Fruit fly (Drosophila melanogaster) whole organism, embryonic: ENCODE measurements around the gene CheB38c.
A peak's percentile ranks its signal among the peaks of the same experiment; 100 is the strongest.

Experiments used
- B-H1 ChIP-seq: fragments of 200-800 bp; sonication (Bioruptor generic); IDR thresholded peaks from 3 replicates; pipeline ENCODE4 v1.3.6; 2022; ENCODE audit warnings: missing biosample characterization, missing genetic modification characterization
- BtbVII ChIP-seq: fragments of 200-800 bp; sonication (Bioruptor generic); optimal IDR thresholded peaks from 3 replicates; lab custom pipeline; 2017; ENCODE audit warnings: missing biosample characterization, mild to moderate bottlenecking, missing genetic modification characterization
- CG10267 ChIP-seq: fragments of 200-800 bp; sonication (Bioruptor generic); optimal IDR thresholded peaks from 2 replicates; lab custom pipeline; 2018; ENCODE audit warnings: missing biosample characterization, mild to moderate bottlenecking, missing genetic modification characterization, moderate library complexity
- CG10321 ChIP-seq: fragments of 200-800 bp; sonication (Bioruptor generic); IDR thresholded peaks from 2 replicates; pipeline ENCODE4 v1.3.6; 2022; ENCODE audit warnings: missing biosample characterization, missing genetic modification characterization
- CG12942 ChIP-seq: fragments of 200-800 bp; sonication (Bioruptor generic); optimal IDR thresholded peaks from 3 replicates; lab custom pipeline; 2016; ENCODE audit warnings: missing biosample characterization, missing genetic modification characterization
- CG13894 ChIP-seq: fragments of 200-800 bp; sonication (Bioruptor generic); optimal IDR thresholded peaks from 3 replicates; lab custom pipeline; 2018; ENCODE audit warnings: missing biosample characterization, mild to moderate bottlenecking, missing genetic modification characterization, moderate library complexity
- CG14050 ChIP-seq: fragments of 200-800 bp; sonication (Bioruptor generic); IDR thresholded peaks from 3 replicates; pipeline ENCODE4 v1.3.6; 2022; ENCODE audit warnings: missing biosample characterization, missing genetic modification characterization
- CG1832 ChIP-seq: fragments of 200-800 bp; sonication (Bioruptor generic); optimal IDR thresholded peaks from 2 replicates; lab custom pipeline; 2017; ENCODE audit warnings: missing biosample characterization, mild to moderate bottlenecking, missing genetic modification characterization, inconsistent platforms
- CG30020 ChIP-seq: fragments of 200-800 bp; optimal IDR thresholded peaks from 2 replicates; lab custom pipeline; 2019; ENCODE audit warnings: missing biosample characterization, mild to moderate bottlenecking, missing genetic modification characterization, moderate library complexity
- CG31224 ChIP-seq: fragments of 200-800 bp; sonication (Bioruptor generic); IDR thresholded peaks from 2 replicates; pipeline ENCODE4 v1.3.6; 2022; ENCODE audit warnings: missing biosample characterization, missing genetic modification characterization
- CG34422 ChIP-seq: fragments of 200-800 bp; sonication (Bioruptor generic); IDR thresholded peaks from 3 replicates; pipeline ENCODE4 v1.3.6; 2022; ENCODE audit warnings: missing biosample characterization, missing genetic modification characterization
- CG6175 ChIP-seq: fragments of 200-800 bp; sonication (Bioruptor generic); IDR thresholded peaks from 3 replicates; pipeline ENCODE4 v1.3.6; 2022; ENCODE audit warnings: missing biosample characterization, missing genetic modification characterization
- CG7556 ChIP-seq: fragments of 200-800 bp; sonication (Bioruptor generic); optimal IDR thresholded peaks from 2 replicates; lab custom pipeline; 2017; ENCODE audit warnings: missing biosample characterization, mild to moderate bottlenecking, missing genetic modification characterization
- CG8388 ChIP-seq: fragments of 200-800 bp; sonication (Bioruptor generic); optimal IDR thresholded peaks from 2 replicates; lab custom pipeline; 2019; ENCODE audit warnings: missing biosample characterization, mild to moderate bottlenecking, missing genetic modification characterization, moderate library complexity
- CG9932 ChIP-seq: fragments of 200-800 bp; sonication (Bioruptor generic); IDR thresholded peaks from 2 replicates; pipeline ENCODE4 v1.3.6; 2022; ENCODE audit warnings: missing biosample characterization, missing genetic modification characterization
- Deaf1 ChIP-seq: fragments of 200-800 bp; optimal IDR thresholded peaks from 3 replicates; lab custom pipeline; 2019; ENCODE audit warnings: missing biosample characterization, mild to moderate bottlenecking, missing genetic modification characterization, moderate library complexity
- Drgx ChIP-seq: fragments of 200-800 bp; sonication (Bioruptor generic); IDR thresholded peaks from 2 replicates; pipeline ENCODE4 v1.3.6; 2022; ENCODE audit warnings: missing biosample characterization, missing genetic modification characterization
- ERR ChIP-seq: fragments of 200-800 bp; sonication (Bioruptor generic); optimal IDR thresholded peaks from 2 replicates; lab custom pipeline; 2016; ENCODE audit warnings: missing biosample characterization, missing genetic modification characterization
- Ets65A ChIP-seq: fragments of 200-800 bp; sonication (Bioruptor generic); peaks from one replicate; lab custom pipeline; 2016; ENCODE audit warnings: missing biosample characterization, missing genetic modification characterization
- HHEX ChIP-seq: fragments of 200-800 bp; sonication (Bioruptor generic); optimal IDR thresholded peaks from 3 replicates; lab custom pipeline; 2017; ENCODE audit warnings: missing biosample characterization, mild to moderate bottlenecking, missing genetic modification characterization, missing genetic modification reagents
- Med ChIP-seq: fragments of 200-800 bp; sonication (Bioruptor generic); peaks from one replicate; lab custom pipeline; 2016; ENCODE audit warnings: missing biosample characterization, missing genetic modification characterization, mild to moderate bottlenecking, inconsistent platforms, moderate library complexity
- Mrtf ChIP-seq: fragments of 200-800 bp; sonication (Bioruptor generic); IDR thresholded peaks from 3 replicates; pipeline ENCODE4 v1.3.6; 2022; ENCODE audit warnings: missing biosample characterization, missing genetic modification characterization
- NFAT ChIP-seq: fragments of 200-800 bp; sonication (Bioruptor generic); IDR thresholded peaks from 2 replicates; pipeline ENCODE4 v1.3.6; 2022; ENCODE audit warnings: missing biosample characterization, missing genetic modification characterization
- Nf-YB ChIP-seq: fragments of 200-800 bp; sonication (Bioruptor generic); optimal IDR thresholded peaks from 3 replicates; lab custom pipeline; 2019; ENCODE audit warnings: missing biosample characterization, mild to moderate bottlenecking, missing genetic modification characterization, moderate library complexity
- Trl ChIP-seq, 3 experiments: fragments of >200 bp in 2 of 3; fragments of 200-800 bp in 1 of 3; sonication (Bioruptor generic) in 1 of 3; optimal IDR thresholded peaks; 2 replicates in 1 of 3; 3 replicates in 2 of 3; lab custom pipeline; 2016 to 2017; ENCODE audit warnings: missing biosample characterization in 1 of 3, missing genetic modification characterization in 1 of 3
- Xrp1 ChIP-seq: fragments of 200-800 bp; sonication (Bioruptor generic); IDR thresholded peaks from 2 replicates; pipeline ENCODE4 v1.3.6; 2022; ENCODE audit warnings: missing biosample characterization, missing genetic modification characterization
- abd-A ChIP-seq: fragments of 200-800 bp; sonication (Bioruptor generic); optimal IDR thresholded peaks from 3 replicates; lab custom pipeline; 2019; ENCODE audit warnings: missing biosample characterization, mild to moderate bottlenecking, missing genetic modification characterization, moderate library complexity
- bbx ChIP-seq: fragments of 200-800 bp; sonication (Bioruptor generic); IDR thresholded peaks from 2 replicates; pipeline ENCODE4 v1.3.6; 2022; ENCODE audit warnings: missing biosample characterization, missing genetic modification characterization; ENCODE audit not compliant: partially characterized antibody
- bcd ChIP-seq: fragments of 200-800 bp; sonication (Bioruptor generic); optimal IDR thresholded peaks from 2 replicates; lab custom pipeline; 2017; ENCODE audit warnings: missing biosample characterization, mild to moderate bottlenecking, missing genetic modification characterization
- chinmo ChIP-seq: fragments of 200-800 bp; sonication (Bioruptor generic); IDR thresholded peaks from 4 replicates; pipeline ENCODE4 v1.3.6; 2022; ENCODE audit warnings: missing biosample characterization, missing genetic modification characterization; ENCODE audit not compliant: partially characterized antibody
- crol ChIP-seq: fragments of 200-800 bp; sonication (Bioruptor generic); IDR thresholded peaks from 2 replicates; pipeline ENCODE4 v1.3.6; 2022; ENCODE audit warnings: missing biosample characterization, missing genetic modification characterization
- emc ChIP-seq: fragments of 200-800 bp; sonication (Bioruptor generic); optimal IDR thresholded peaks from 2 replicates; lab custom pipeline; 2016; ENCODE audit warnings: missing biosample characterization, missing genetic modification characterization
- hkb ChIP-seq, 2 experiments: fragments of 200-800 bp in 1 of 2; fragments of >200 bp in 1 of 2; sonication (Bioruptor generic) in 1 of 2; IDR thresholded peaks in 1 of 2; optimal IDR thresholded peaks in 1 of 2; 2 replicates each; pipeline versions ENCODE4 v1.3.6 to Lab custom; 2017 to 2022; ENCODE audit warnings: missing biosample characterization in 1 of 2, missing genetic modification characterization in 1 of 2
- mld ChIP-seq: fragments of 200-800 bp; sonication (Bioruptor generic); IDR thresholded peaks from 3 replicates; pipeline ENCODE4 v1.3.6; 2022; ENCODE audit warnings: missing biosample characterization, missing genetic modification characterization; ENCODE audit not compliant: partially characterized antibody
- pros ChIP-seq: fragments of 200-800 bp; sonication (Bioruptor generic); optimal IDR thresholded peaks from 3 replicates; lab custom pipeline; 2019; ENCODE audit warnings: missing biosample characterization, mild to moderate bottlenecking, missing genetic modification characterization, moderate library complexity
- scrt ChIP-seq: fragments of 200-800 bp; sonication (Bioruptor generic); optimal IDR thresholded peaks from 2 replicates; lab custom pipeline; 2018; ENCODE audit warnings: missing biosample characterization, mild to moderate bottlenecking, missing genetic modification characterization, moderate library complexity
- ssp ChIP-seq: fragments of 200-800 bp; sonication (Bioruptor generic); IDR thresholded peaks from 2 replicates; pipeline ENCODE4 v1.3.6; 2022; ENCODE audit warnings: missing biosample characterization, missing genetic modification characterization
- tgo ChIP-seq: fragments of 200-800 bp; sonication (Bioruptor generic); IDR thresholded peaks from 3 replicates; pipeline ENCODE4 v1.3.6; 2022; ENCODE audit warnings: missing biosample characterization, missing genetic modification characterization
- unpg ChIP-seq: fragments of 200-800 bp; sonication (Bioruptor generic); optimal IDR thresholded peaks from 3 replicates; lab custom pipeline; 2018; ENCODE audit warnings: missing biosample characterization, mild to moderate bottlenecking, missing genetic modification characterization, moderate library complexity
- zen2 ChIP-seq: fragments of 200-800 bp; sonication (Bioruptor generic); IDR thresholded peaks from 3 replicates; pipeline ENCODE4 v1.3.6; 2022; ENCODE audit warnings: missing biosample characterization, missing genetic modification characterization; ENCODE audit not compliant: partially characterized antibody

Gene CheB38c

dm6 chr2L:20811039-20811652, 9.5 kb downstream of the CheB38c start (continued):
- TF ChIP-seq HHEX (GFP tag; lab: Kevin White, UChicago) (peak; percentile 19), CG8388 (peak; percentile 35), bcd (GFP tag; lab: Kevin White, UChicago) (peak; percentile 9)

dm6 chr2L:20809229-20809628, 11.4 kb downstream of the CheB38c start:
- TF ChIP-seq CG10267 (tag; lab: Kevin White, UChicago) (no peak), Drgx (GFP tag; lab: Robert Waterston, UW) (peak; percentile 28; the same call in 1 of the 2 replicates)

dm6 chr2L:20808510-20809195, 12.0 kb downstream of the CheB38c start:
- TF ChIP-seq tgo, result 0 out of 3 replicates have a peak, but pooled peaks have one; percentile 3
- TF ChIP-seq crol, result peak; percentile 14; the same call in 1 of the 2 replicates
- TF ChIP-seq Trl (optimal IDR thresholded peaks at IDR 0.05; lab: Kevin White, UChicago), result peak in 1 of 2 experiments; percentile 1
- TF ChIP-seq Trl (GFP tag; optimal IDR thresholded peaks at IDR 0.05; lab: Kevin White, UChicago), result no peak
- TF ChIP-seq bbx (GFP tag; lab: Robert Waterston, UW), result 0 out of 2 replicates have a peak, but pooled peaks have one; percentile 8
- peak; percentile 37 for TF ChIP-seq Ets65A (GFP tag; lab: Kevin White, UChicago)
- TF ChIP-seq Xrp1 (GFP tag; lab: Robert Waterston, UW), result no peak
- TF ChIP-seq CG14050 (GFP tag; lab: Robert Waterston, UW), result no peak
- 0 out of 3 replicates have a peak, but pooled peaks have one; percentile 6 for TF ChIP-seq zen2 (GFP tag; lab: Robert Waterston, UW)
- no peak for TF ChIP-seq Deaf1
- peak; percentile 94 for TF ChIP-seq CG13894 (tag; lab: Kevin White, UChicago)
- TF ChIP-seq CG34422 (GFP tag; lab: Robert Waterston, UW), result 0 out of 3 replicates have a peak, but pooled peaks have one; percentile 22
- no peak for TF ChIP-seq CG10267 (tag; lab: Kevin White, UChicago)
- peak; percentile 45 for TF ChIP-seq Med
- TF ChIP-seq pros, result peak; percentile 76
- no peak for TF ChIP-seq emc (GFP tag; lab: Kevin White, UChicago)
- TF ChIP-seq CG31224 (GFP tag; lab: Robert Waterston, UW), result peak; percentile 95
- TF ChIP-seq chinmo, result 0 out of 4 replicates have a peak, but pooled peaks have one; percentile 26
- no peak for TF ChIP-seq BtbVII
- no peak for TF ChIP-seq CG12942
- TF ChIP-seq CG7556 (GFP tag; lab: Kevin White, UChicago), result peak; percentile 74
- TF ChIP-seq CG6175 (GFP tag; lab: Robert Waterston, UW), result no peak
- TF ChIP-seq CG30020 (tag; lab: Kevin White, UChicago), result no peak
- no peak for TF ChIP-seq NFAT (GFP tag; lab: Robert Waterston, UW)
- peak; percentile 38 for TF ChIP-seq CG1832 (GFP tag; lab: Kevin White, UChicago)
- TF ChIP-seq hkb (optimal IDR thresholded peaks at IDR 0.05; lab: Kevin White, UChicago), result no peak
- peak; percentile 1; the same call in 1 of the 2 replicates for TF ChIP-seq hkb (GFP tag; IDR thresholded peaks at IDR 0.05; lab: Robert Waterston, UW)
- 0 out of 3 replicates have a peak, but pooled peaks have one; percentile 17 for TF ChIP-seq mld
- TF ChIP-seq unpg (GFP tag; lab: Kevin White, UChicago), result no peak
- TF ChIP-seq CG9932 (GFP tag; lab: Robert Waterston, UW), result peak; percentile 18; the same call in 1 of the 2 replicates
- no peak for TF ChIP-seq ERR (GFP tag; lab: Kevin White, UChicago)
- TF ChIP-seq ssp, result no peak
- TF ChIP-seq abd-A (tag; lab: Kevin White, UChicago), result peak; percentile 67
- TF ChIP-seq Nf-YB (GFP tag; lab: Kevin White, UChicago), result no peak
- TF ChIP-seq CG10321, result 0 out of 2 replicates have a peak, but pooled peaks have one; percentile 6
- TF ChIP-seq Mrtf (GFP tag; lab: Robert Waterston, UW), result no peak
- TF ChIP-seq B-H1, result peak; percentile 2; the same call in 1 of the 3 replicates
- TF ChIP-seq scrt (GFP tag; lab: Kevin White, UChicago), result peak; percentile 96
